Worm (Caenorhabditis elegans) whole organism, late embryonic: ENCODE measurements around the gene mpst-7.

ENCODE experiments used
- C38D4.7 ChIP-seq: fragments of 200-800 bp; sonication (Bioruptor generic); optimal IDR thresholded peaks from 2 replicates; lab custom pipeline; 2018; ENCODE audit warnings: mild to moderate bottlenecking, missing genetic modification characterization, moderate library complexity, missing compliant biosample characterization
- K02D7.2 ChIP-seq: sonication (generic microtip); optimal IDR thresholded peaks from 2 replicates; lab custom pipeline; 2017; ENCODE audit warnings: mild to moderate bottlenecking, missing genetic modification characterization, missing compliant biosample characterization
- T23F11.4 ChIP-seq: fragments of 200-800 bp; sonication (Bioruptor generic); optimal IDR thresholded peaks from 2 replicates; lab custom pipeline; 2018; ENCODE audit warnings: mild to moderate bottlenecking, missing genetic modification characterization, missing compliant biosample characterization
- ahr-1 ChIP-seq: sonication (generic microtip); optimal IDR thresholded peaks from 2 replicates; lab custom pipeline; 2016; ENCODE audit warnings: missing genetic modification characterization, missing compliant biosample characterization
- ama-1 ChIP-seq: fragments of 150-350 bp; optimal IDR thresholded peaks from 2 replicates; lab custom pipeline; 2014
- ceh-14 ChIP-seq: sonication (generic microtip); optimal IDR thresholded peaks from 2 replicates; lab custom pipeline; 2016; ENCODE audit warnings: missing genotype, missing genetic modification characterization, missing compliant biosample characterization
- ceh-18 ChIP-seq: sonication (generic microtip); optimal IDR thresholded peaks from 2 replicates; lab custom pipeline; 2016; ENCODE audit warnings: missing genetic modification characterization, missing compliant biosample characterization
- ceh-19 ChIP-seq: fragments of 200-800 bp; sonication (Bioruptor generic); optimal IDR thresholded peaks from 2 replicates; lab custom pipeline; 2018; ENCODE audit warnings: mild to moderate bottlenecking, missing genetic modification characterization, missing compliant biosample characterization
- ceh-2 ChIP-seq: sonication (generic microtip); optimal IDR thresholded peaks from 2 replicates; lab custom pipeline; 2016; ENCODE audit warnings: missing genotype, missing genetic modification characterization, missing compliant biosample characterization
- ceh-30 ChIP-seq: fragments of 150-350 bp; optimal IDR thresholded peaks from 2 replicates; lab custom pipeline; 2014; ENCODE audit warnings: missing biosample characterization, missing genetic modification characterization
- ceh-31 ChIP-seq: sonication (generic microtip); optimal IDR thresholded peaks from 2 replicates; lab custom pipeline; 2016; ENCODE audit warnings: missing genetic modification characterization, missing compliant biosample characterization
- ceh-34 ChIP-seq: sonication (generic microtip); optimal IDR thresholded peaks from 2 replicates; lab custom pipeline; 2016; ENCODE audit warnings: mild to moderate bottlenecking, missing genetic modification characterization, missing compliant biosample characterization
- ceh-48 ChIP-seq: sonication (generic microtip); optimal IDR thresholded peaks from 2 replicates; lab custom pipeline; 2016; ENCODE audit warnings: missing genetic modification characterization, inconsistent platforms, missing compliant biosample characterization
- ceh-6 ChIP-seq: fragments of 200-800 bp; sonication (Bioruptor generic); optimal IDR thresholded peaks from 2 replicates; lab custom pipeline; 2018; ENCODE audit warnings: mild to moderate bottlenecking, missing genetic modification characterization, missing compliant biosample characterization
- che-1 ChIP-seq: sonication (generic microtip); optimal IDR thresholded peaks from 2 replicates; lab custom pipeline; 2016; ENCODE audit warnings: mild to moderate bottlenecking, missing genetic modification characterization, missing compliant biosample characterization
- dve-1 ChIP-seq: sonication (generic microtip); optimal IDR thresholded peaks from 2 replicates; lab custom pipeline; 2017; ENCODE audit warnings: antibody characterized with exemption, mild to moderate bottlenecking, missing genetic modification characterization, missing compliant biosample characterization
- ets-4 ChIP-seq: sonication (generic microtip); optimal IDR thresholded peaks from 2 replicates; lab custom pipeline; 2016; ENCODE audit warnings: missing genetic modification characterization, missing compliant biosample characterization
- fax-1 ChIP-seq: sonication (generic microtip); optimal IDR thresholded peaks from 2 replicates; lab custom pipeline; 2016; ENCODE audit warnings: missing genotype, missing genetic modification characterization, missing compliant biosample characterization
- hlh-15 ChIP-seq: sonication (generic microtip); optimal IDR thresholded peaks from 2 replicates; lab custom pipeline; 2016; ENCODE audit warnings: missing genetic modification characterization, missing compliant biosample characterization
- hlh-8 ChIP-seq: sonication (generic microtip); optimal IDR thresholded peaks from 2 replicates; lab custom pipeline; 2016; ENCODE audit warnings: missing genotype, missing genetic modification characterization, missing compliant biosample characterization
- lin-11 ChIP-seq: fragments of 200-800 bp; sonication (Bioruptor generic); optimal IDR thresholded peaks from 2 replicates; lab custom pipeline; 2018; ENCODE audit warnings: mild to moderate bottlenecking, missing genetic modification characterization, missing compliant biosample characterization
- madf-2 ChIP-seq: sonication (generic microtip); optimal IDR thresholded peaks from 2 replicates; lab custom pipeline; 2017; ENCODE audit warnings: missing genetic modification characterization, missing compliant biosample characterization
- mec-3 ChIP-seq: sonication (generic microtip); optimal IDR thresholded peaks from 2 replicates; lab custom pipeline; 2016; ENCODE audit warnings: borderline replicate concordance, missing genetic modification characterization, missing compliant biosample characterization
- nfya-1 ChIP-seq: sonication (generic microtip); optimal IDR thresholded peaks from 2 replicates; lab custom pipeline; 2017; ENCODE audit warnings: missing genetic modification characterization, mild to moderate bottlenecking, missing compliant biosample characterization, antibody characterized with exemption, moderate library complexity
- nhr-11 ChIP-seq: fragments of 150-350 bp; optimal IDR thresholded peaks from 2 replicates; lab custom pipeline; 2014; ENCODE audit warnings: missing biosample characterization, missing genetic modification characterization
- nhr-232 ChIP-seq: sonication (generic microtip); optimal IDR thresholded peaks from 2 replicates; lab custom pipeline; 2016; ENCODE audit warnings: missing genetic modification characterization, missing compliant biosample characterization
- pat-9 ChIP-seq: fragments of 200-800 bp; sonication (Bioruptor generic); optimal IDR thresholded peaks from 2 replicates; lab custom pipeline; 2018; ENCODE audit warnings: mild to moderate bottlenecking, missing genetic modification characterization, moderate library complexity, missing compliant biosample characterization
- pha-2 ChIP-seq: sonication (generic microtip); optimal IDR thresholded peaks from 2 replicates; lab custom pipeline; 2017; ENCODE audit warnings: mild to moderate bottlenecking, missing genetic modification characterization, missing compliant biosample characterization
- pqm-1 ChIP-seq: sonication (generic microtip); optimal IDR thresholded peaks from 2 replicates; lab custom pipeline; 2016; ENCODE audit warnings: missing genetic modification characterization, missing compliant biosample characterization
- pros-1 ChIP-seq: fragments of 150-350 bp; optimal IDR thresholded peaks from 2 replicates; lab custom pipeline; 2014; ENCODE audit warnings: missing biosample characterization, missing genetic modification reagents, missing genetic modification characterization
- sdc-2 ChIP-seq: sonication (generic microtip); optimal IDR thresholded peaks from 2 replicates; lab custom pipeline; 2016; ENCODE audit warnings: missing genotype, missing genetic modification characterization, missing compliant biosample characterization
- syd-9 ChIP-seq: sonication (generic microtip); optimal IDR thresholded peaks from 2 replicates; lab custom pipeline; 2016; ENCODE audit warnings: mild to moderate bottlenecking, missing genetic modification characterization, moderate library complexity, missing compliant biosample characterization
- tbx-2 ChIP-seq: sonication (generic microtip); optimal IDR thresholded peaks from 2 replicates; lab custom pipeline; 2016; ENCODE audit warnings: missing genetic modification characterization, missing compliant biosample characterization
- tbx-7 ChIP-seq: sonication (generic microtip); optimal IDR thresholded peaks from 2 replicates; lab custom pipeline; 2016; ENCODE audit warnings: missing genotype, missing genetic modification characterization, missing compliant biosample characterization
- unc-3 ChIP-seq, 2 experiments: fragments of 200-800 bp in 1 of 2; sonication (Bioruptor generic) in 1 of 2; sonication (generic microtip) in 1 of 2; conservative IDR thresholded peaks in 1 of 2; optimal IDR thresholded peaks in 1 of 2; 2 replicates each; pipeline versions ENCODE4 v1.3.6 to Lab custom; 2016 to 2022; ENCODE audit warnings: missing compliant biosample characterization in 2 of 2, missing genetic modification characterization in 2 of 2, missing genetic modification reagents in 1 of 2
- unc-42 ChIP-seq: sonication (generic microtip); optimal IDR thresholded peaks from 2 replicates; lab custom pipeline; 2016; ENCODE audit warnings: missing genotype, missing genetic modification characterization, missing compliant biosample characterization
- unc-55 ChIP-seq: sonication (generic microtip); optimal IDR thresholded peaks from 2 replicates; lab custom pipeline; 2017; ENCODE audit warnings: missing biosample characterization, missing genetic modification reagents, missing genetic modification characterization
- unc-86 ChIP-seq: sonication (generic microtip); optimal IDR thresholded peaks from 2 replicates; lab custom pipeline; 2016; ENCODE audit warnings: missing genetic modification characterization, missing compliant biosample characterization
- ztf-16 ChIP-seq: sonication (generic microtip); optimal IDR thresholded peaks from 2 replicates; lab custom pipeline; 2017; ENCODE audit warnings: missing genetic modification characterization, missing compliant biosample characterization

mpst-7 gene

DNA sequence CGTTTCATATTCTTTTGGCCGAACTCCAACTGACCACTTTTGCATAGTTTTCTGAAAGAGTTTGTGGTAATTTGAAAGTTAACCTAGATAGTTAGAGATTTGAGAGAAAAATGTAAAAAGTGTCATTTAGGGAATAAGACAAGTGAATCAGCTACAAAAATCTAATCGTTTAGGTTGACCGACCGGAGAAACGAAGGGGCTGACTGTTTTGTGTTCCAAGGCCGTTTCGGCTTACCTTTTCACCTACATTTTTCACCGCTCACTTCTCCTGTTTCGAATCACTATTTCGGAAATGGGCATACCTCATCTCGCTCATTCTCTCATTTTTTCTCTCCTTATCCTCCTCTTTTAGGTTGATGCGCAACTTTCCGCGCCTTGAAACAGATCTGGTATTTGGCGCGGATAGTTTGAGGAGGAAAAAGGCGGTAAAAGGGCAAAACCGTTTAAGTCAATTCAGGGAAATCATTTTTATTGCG, at the start of gene mpst-7:
Gene mpst-7, minus strand, starts transcription at position 51 of the 476 bp plus-strand sequence.
- no peak for TF ChIP-seq dve-1
- TF ChIP-seq ceh-14, result no peak
- TF ChIP-seq fax-1 (tag; lab: Kevin White, UChicago), result no peak
- TF ChIP-seq nhr-11, result no peak
- no peak for TF ChIP-seq nhr-232 (tag; lab: Kevin White, UChicago)
- TF ChIP-seq pqm-1 (tag; lab: Kevin White, UChicago), result no peak
- TF ChIP-seq ztf-16 (tag; lab: Kevin White, UChicago), result no peak
- no peak for TF ChIP-seq ceh-30 (tag; lab: Kevin White, UChicago)
- TF ChIP-seq ceh-6, result no peak
- no peak for TF ChIP-seq ets-4
- TF ChIP-seq ahr-1 (tag; lab: Kevin White, UChicago), result no peak
- no peak for TF ChIP-seq lin-11 (tag; lab: Kevin White, UChicago)
- no peak for TF ChIP-seq che-1 (tag; lab: Kevin White, UChicago)
- TF ChIP-seq hlh-8, result no peak
- no peak for TF ChIP-seq T23F11.4
- no peak for TF ChIP-seq tbx-7 (tag; lab: Kevin White, UChicago)
- TF ChIP-seq madf-2 (tag; lab: Kevin White, UChicago), result no peak
- TF ChIP-seq hlh-15 (tag; lab: Kevin White, UChicago), result no peak

DNA sequence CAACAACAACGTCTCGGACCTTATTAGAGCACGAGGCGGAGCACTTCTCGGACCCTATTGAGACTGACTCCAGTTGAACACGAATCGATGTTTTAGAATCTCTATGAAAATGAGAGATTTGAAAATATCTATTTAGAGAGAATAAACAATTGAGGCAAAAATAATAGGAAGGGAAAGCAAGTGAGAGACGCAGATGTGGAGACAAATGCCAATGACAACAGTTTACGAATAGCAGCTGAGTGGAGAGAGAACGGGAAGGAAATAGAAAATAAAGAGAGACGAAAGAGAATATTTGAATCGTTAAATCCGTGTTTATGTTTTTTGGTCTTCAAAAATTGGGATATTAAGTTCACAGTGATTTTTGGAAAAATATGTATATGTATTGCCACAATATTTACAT, 48.9 kb upstream of the mpst-7 start:
- TF ChIP-seq ama-1 (lab: Kevin White, UChicago) (no peak), mec-3 (tag; lab: Kevin White, UChicago) (no peak), pros-1 (tag; lab: Kevin White, UChicago) (no peak), ceh-14 (no peak), che-1 (tag; lab: Kevin White, UChicago) (no peak), ceh-2 (tag; lab: Kevin White, UChicago) (no peak), K02D7.2 (tag; lab: Kevin White, UChicago) (no peak), ets-4 (no peak), ceh-18 (peak; percentile 6), nfya-1 (tag; lab: Kevin White, UChicago) (peak; percentile 31), ceh-48 (no peak), tbx-2 (tag; lab: Kevin White, UChicago) (no peak), ahr-1 (tag; lab: Kevin White, UChicago) (no peak), tbx-7 (tag; lab: Kevin White, UChicago) (no peak), hlh-15 (tag; lab: Kevin White, UChicago) (no peak), ceh-31 (tag; lab: Kevin White, UChicago) (peak; percentile 51), C38D4.7 (GFP tag; lab: Kevin White, UChicago) (no peak), ceh-19 (GFP tag; lab: Kevin White, UChicago) (no peak), unc-55 (GFP tag; lab: Kevin White, UChicago) (peak; percentile 47), syd-9 (no peak), unc-42 (tag; lab: Kevin White, UChicago) (peak; percentile 15), pat-9 (tag; lab: Kevin White, UChicago) (no peak)

DNA sequence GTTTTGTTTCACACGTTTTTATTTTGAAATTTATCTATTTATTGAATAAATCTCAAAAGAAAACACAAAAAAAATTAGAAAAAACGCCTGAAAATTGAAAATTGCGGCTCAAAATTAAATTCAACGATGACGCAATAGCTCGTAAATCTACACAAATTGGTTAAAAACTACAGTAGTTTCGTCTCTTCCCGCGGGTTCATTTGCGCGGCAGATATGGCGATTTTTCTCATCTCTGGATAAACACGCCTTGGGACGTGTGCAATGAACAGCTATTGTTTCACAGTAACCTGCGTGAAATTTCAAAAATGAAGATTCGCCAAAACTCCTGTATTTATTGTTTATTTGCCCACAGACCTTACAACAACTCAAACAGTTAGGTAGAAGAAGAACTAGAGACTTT, 48.3 kb upstream of the mpst-7 start:
- no peak for TF ChIP-seq sdc-2
- TF ChIP-seq C38D4.7 (GFP tag; lab: Kevin White, UChicago), result no peak
- TF ChIP-seq unc-3 (GFP tag; conservative IDR thresholded peaks at IDR 0.05; lab: Robert Waterston, UW), result no peak
- no peak for TF ChIP-seq unc-3 (tag; optimal IDR thresholded peaks at IDR 0.05; lab: Kevin White, UChicago)
- no peak for TF ChIP-seq ceh-34 (tag; lab: Kevin White, UChicago)
- TF ChIP-seq unc-86 (tag; lab: Kevin White, UChicago), result no peak
- TF ChIP-seq pha-2 (tag; lab: Kevin White, UChicago), result no peak
